Fruit fly (Drosophila melanogaster) whole organism, wandering third instar larva: ENCODE data around the gene Wdr33.
A peak's percentile ranks its signal among the peaks of the same experiment; 100 is the strongest.

Experiments
- CG9705 ChIP-seq: fragments of 200-800 bp; sonication (Bioruptor generic); optimal IDR thresholded peaks from 2 replicates; lab custom pipeline; 2018; ENCODE audit warnings: missing biosample characterization, mild to moderate bottlenecking, missing genetic modification characterization
- CrebA ChIP-seq: fragments of 200-800 bp; sonication (Bioruptor generic); optimal IDR thresholded peaks from 2 replicates; lab custom pipeline; 2016; ENCODE audit warnings: missing biosample characterization, mild to moderate bottlenecking, missing genetic modification characterization, borderline replicate concordance
- Hnf4 ChIP-seq: fragments of 200-800 bp; sonication (Bioruptor generic); optimal IDR thresholded peaks from 2 replicates; lab custom pipeline; 2016; ENCODE audit warnings: missing biosample characterization, mild to moderate bottlenecking, missing genetic modification characterization
- Mio ChIP-seq: sonication (Bioruptor generic); optimal IDR thresholded peaks from 2 replicates; lab custom pipeline; 2016; ENCODE audit warnings: missing biosample characterization, missing genetic modification characterization
- brk ChIP-seq: fragments of 200-800 bp; sonication (Bioruptor generic); optimal IDR thresholded peaks from 2 replicates; lab custom pipeline; 2016; ENCODE audit warnings: missing biosample characterization, mild to moderate bottlenecking, missing genetic modification characterization
- fru ChIP-seq: fragments of 200-800 bp; sonication (Bioruptor generic); optimal IDR thresholded peaks from 3 replicates; lab custom pipeline; 2016; ENCODE audit warnings: missing biosample characterization, mild to moderate bottlenecking, missing genetic modification characterization
- jim ChIP-seq: fragments of 175-275, 200-325 bp; sonication (Bioruptor generic); optimal IDR thresholded peaks from 2 replicates; lab custom pipeline; 2016; ENCODE audit warnings: missing biosample characterization, mild to moderate bottlenecking, missing genetic modification characterization
- lola ChIP-seq: fragments of >200 bp; optimal IDR thresholded peaks from 2 replicates; lab custom pipeline; 2017; ENCODE audit warnings: missing biosample characterization, missing genetic modification characterization
- psq ChIP-seq: fragments of 200-800 bp; sonication (Bioruptor generic); optimal IDR thresholded peaks from 3 replicates; lab custom pipeline; 2017; ENCODE audit warnings: missing biosample characterization, mild to moderate bottlenecking, missing genetic modification characterization, moderate library complexity
- sage ChIP-seq: fragments of 200-800 bp; sonication (Bioruptor generic); optimal IDR thresholded peaks from 2 replicates; lab custom pipeline; 2016; ENCODE audit warnings: missing biosample characterization, mild to moderate bottlenecking, missing genetic modification characterization

DNA sequence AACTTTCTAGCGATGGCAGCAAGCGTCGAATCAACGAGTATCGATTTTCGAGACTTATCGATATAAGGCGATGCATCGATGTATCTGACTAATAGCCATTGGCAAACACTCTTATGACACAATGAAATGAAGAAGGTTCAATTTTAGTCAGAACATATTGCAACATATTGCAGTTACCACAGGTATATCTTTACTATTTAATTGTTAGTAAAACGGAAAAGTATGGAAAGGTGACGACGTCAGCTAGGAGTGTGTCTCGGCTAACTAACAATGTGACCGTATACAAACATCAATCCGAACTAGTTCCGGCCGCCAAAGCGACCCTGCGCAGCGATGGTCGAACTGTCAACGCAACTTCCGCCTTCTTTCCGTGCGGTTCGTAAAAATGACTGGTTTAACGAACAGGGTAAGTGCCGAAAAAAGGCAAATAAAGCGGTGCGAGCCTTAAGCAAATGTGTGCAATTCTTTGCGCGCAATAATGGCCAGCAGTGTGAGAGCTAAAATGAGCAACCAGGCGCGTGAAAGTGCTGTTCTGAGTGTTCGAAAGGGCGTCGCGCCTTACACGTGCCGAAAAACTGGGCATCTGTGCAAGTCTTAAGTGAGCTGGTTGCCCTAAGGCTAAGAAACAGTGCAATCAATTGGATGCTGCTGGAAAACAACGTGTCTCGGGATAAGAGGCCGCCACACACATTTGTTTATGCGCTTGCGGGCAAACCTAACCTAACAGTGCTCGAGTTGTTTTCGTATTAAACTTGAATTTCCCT lies 36.1 kb upstream of the Wdr33 start, which contains the start of the genes Dph4, Spec2 and RpL13A:
- no peak for TF ChIP-seq Hnf4 (GFP tag; lab: Kevin White, UChicago)
- no peak for TF ChIP-seq jim (GFP tag; lab: Kevin White, UChicago)
- TF ChIP-seq fru (GFP tag; lab: Kevin White, UChicago): peak; percentile 87
- no peak for TF ChIP-seq CrebA
- TF ChIP-seq Mio: peak; percentile 69
- TF ChIP-seq psq (GFP tag; lab: Kevin White, UChicago): peak; percentile 69
- peak; percentile 96 for TF ChIP-seq CG9705 (GFP tag; lab: Kevin White, UChicago)
- no peak for TF ChIP-seq brk (GFP tag; lab: Kevin White, UChicago)
- no peak for TF ChIP-seq lola
- TF ChIP-seq sage (GFP tag; lab: Kevin White, UChicago): no peak
